Worm (Caenorhabditis elegans) whole organism, young adult: ENCODE results near the gene E01G4.5.

Experiments used
- B0019.2 ChIP-seq: fragments of 200-800 bp; sonication (Bioruptor generic); conservative IDR thresholded peaks from 2 replicates; pipeline ENCODE4 v1.3.6; 2022; ENCODE audit warnings: missing genetic modification reagents, missing genetic modification characterization, missing compliant biosample characterization
- ceh-27 ChIP-seq: fragments of 200-800 bp; sonication (Bioruptor generic); optimal IDR thresholded peaks from 2 replicates; lab custom pipeline; 2018; ENCODE audit warnings: mild to moderate bottlenecking, missing genetic modification characterization, moderate library complexity, missing compliant biosample characterization
- mel-28 ChIP-seq: sonication (generic microtip); optimal IDR thresholded peaks from 2 replicates; lab custom pipeline; 2016; ENCODE audit warnings: borderline replicate concordance, mild to moderate bottlenecking, missing genetic modification characterization, missing compliant biosample characterization
- rpc-1 ChIP-seq, 2 experiments: fragments of 150-350 bp in 1 of 2; sonication (generic microtip) in 1 of 2; optimal IDR thresholded peaks; 2 replicates each; lab custom pipeline; 2014 to 2018; ENCODE audit warnings: missing biosample characterization in 1 of 2, missing genetic modification characterization in 1 of 2, missing genetic modification reagents in 1 of 2, missing genotype in 1 of 2

The E01G4.5 gene

ce11 chrII:13521977-13522404 is 49.8 kb downstream of the E01G4.5 start (continued):
- TF ChIP-seq rpc-1 (optimal IDR thresholded peaks at IDR 0.05; lab: Kevin White, UChicago), result no peak
- TF ChIP-seq rpc-1 (tag; optimal IDR thresholded peaks at IDR 0.05; lab: Kevin White, UChicago), result no peak
- TF ChIP-seq mel-28, result no peak
- TF ChIP-seq ceh-27 (GFP tag; lab: Kevin White, UChicago), result peak; percentile 26
- TF ChIP-seq B0019.2 (GFP tag; lab: Robert Waterston, UW), result 0 out of 2 replicates have a peak, but pooled peaks have one; percentile 50
